Fruit fly (Drosophila melanogaster) whole organism, embryonic: ENCODE data around the gene CG7551.

Experiments
- Blimp-1 ChIP-seq: fragments of 200-800 bp; sonication (Bioruptor generic); optimal IDR thresholded peaks from 3 replicates; lab custom pipeline; 2018; ENCODE audit warnings: missing biosample characterization, missing genetic modification characterization, mild to moderate bottlenecking, moderate library complexity, missing genetic modification reagents
- C15 ChIP-seq: fragments of 200-800 bp; sonication (Bioruptor generic); IDR thresholded peaks from 3 replicates; pipeline ENCODE4 v1.3.6; 2022; ENCODE audit warnings: missing biosample characterization, missing genetic modification characterization
- CG10147 ChIP-seq: fragments of 200-800 bp; sonication (Bioruptor generic); optimal IDR thresholded peaks from 2 replicates; lab custom pipeline; 2019; ENCODE audit warnings: missing biosample characterization, mild to moderate bottlenecking, missing genetic modification characterization, moderate library complexity
- CG11085 ChIP-seq: fragments of 200-800 bp; sonication (Bioruptor generic); IDR thresholded peaks from 2 replicates; pipeline ENCODE4 v1.3.6; 2022; ENCODE audit warnings: missing biosample characterization, missing genetic modification characterization
- CG11695 ChIP-seq: fragments of 200-800 bp; sonication (Bioruptor generic); IDR thresholded peaks from 3 replicates; pipeline ENCODE4 v1.3.6; 2022; ENCODE audit warnings: missing biosample characterization, missing genetic modification characterization
- CG12236 ChIP-seq: fragments of 200-800 bp; sonication (Bioruptor generic); optimal IDR thresholded peaks from 2 replicates; lab custom pipeline; 2016; ENCODE audit warnings: missing biosample characterization, missing genetic modification characterization
- CG12744 ChIP-seq: fragments of 200-800 bp; sonication (Bioruptor generic); optimal IDR thresholded peaks from 2 replicates; lab custom pipeline; 2016; ENCODE audit warnings: missing biosample characterization, missing genetic modification characterization
- CG14860 ChIP-seq: fragments of 200-800 bp; sonication (Bioruptor generic); IDR thresholded peaks from 3 replicates; pipeline ENCODE4 v1.3.6; 2022; ENCODE audit warnings: missing biosample characterization, missing genetic modification characterization; ENCODE audit not compliant: partially characterized antibody
- CG1602 ChIP-seq: fragments of 200-800 bp; sonication (Bioruptor generic); optimal IDR thresholded peaks from 3 replicates; lab custom pipeline; 2016; ENCODE audit warnings: missing biosample characterization, missing genetic modification characterization
- CG17328 ChIP-seq: fragments of 200-800 bp; sonication (Bioruptor generic); IDR thresholded peaks from 2 replicates; pipeline ENCODE4 v1.3.6; 2022; ENCODE audit warnings: missing biosample characterization, missing genetic modification characterization
- CG17361 ChIP-seq: fragments of 200-800 bp; sonication (Bioruptor generic); IDR thresholded peaks from 3 replicates; pipeline ENCODE4 v1.3.6; 2022; ENCODE audit warnings: missing biosample characterization, missing genetic modification characterization
- CG17568 ChIP-seq: fragments of 200-800 bp; sonication (Bioruptor generic); optimal IDR thresholded peaks from 2 replicates; lab custom pipeline; 2018; ENCODE audit warnings: missing biosample characterization, mild to moderate bottlenecking, missing genetic modification characterization, moderate library complexity
- CG18011 ChIP-seq: fragments of 200-800 bp; sonication (Bioruptor generic); optimal IDR thresholded peaks from 2 replicates; lab custom pipeline; 2017; ENCODE audit warnings: missing biosample characterization, missing genetic modification characterization, mild to moderate bottlenecking, moderate library complexity, missing genotype
- CG18599 ChIP-seq: fragments of 200-800 bp; sonication (Bioruptor generic); optimal IDR thresholded peaks from 3 replicates; lab custom pipeline; 2017; ENCODE audit warnings: missing biosample characterization, missing genetic modification characterization, mild to moderate bottlenecking, moderate library complexity, missing genetic modification reagents
- CG33213 ChIP-seq: fragments of 200-800 bp; sonication (Bioruptor generic); optimal IDR thresholded peaks from 3 replicates; lab custom pipeline; 2016; ENCODE audit warnings: missing biosample characterization, missing genetic modification characterization
- CG4404 ChIP-seq: fragments of 200-800 bp; sonication (Bioruptor generic); IDR thresholded peaks from 2 replicates; pipeline ENCODE4 v1.3.6; 2022; ENCODE audit warnings: missing biosample characterization, missing genetic modification characterization
- CG4707 ChIP-seq: fragments of 200-800 bp; sonication (Bioruptor generic); optimal IDR thresholded peaks from 2 replicates; lab custom pipeline; 2018; ENCODE audit warnings: missing biosample characterization, mild to moderate bottlenecking, missing genetic modification characterization, moderate library complexity
- CG4854 ChIP-seq: fragments of 200-800 bp; sonication (Bioruptor generic); optimal IDR thresholded peaks from 2 replicates; lab custom pipeline; 2016; ENCODE audit warnings: missing biosample characterization, missing genetic modification characterization, inconsistent platforms
- CG7556 ChIP-seq: fragments of 200-800 bp; sonication (Bioruptor generic); optimal IDR thresholded peaks from 2 replicates; lab custom pipeline; 2017; ENCODE audit warnings: missing biosample characterization, mild to moderate bottlenecking, missing genetic modification characterization
- CG7786 ChIP-seq: fragments of 200-800 bp; sonication (Bioruptor generic); optimal IDR thresholded peaks from 2 replicates; lab custom pipeline; 2016; ENCODE audit warnings: missing biosample characterization, missing genetic modification characterization
- CG8388 ChIP-seq: fragments of 200-800 bp; sonication (Bioruptor generic); optimal IDR thresholded peaks from 2 replicates; lab custom pipeline; 2019; ENCODE audit warnings: missing biosample characterization, mild to moderate bottlenecking, missing genetic modification characterization, moderate library complexity
- CG8478 ChIP-seq: fragments of >200 bp; optimal IDR thresholded peaks from 2 replicates; lab custom pipeline; 2018
- CG9727 ChIP-seq: fragments of 200-800 bp; sonication (Bioruptor generic); optimal IDR thresholded peaks from 3 replicates; lab custom pipeline; 2017; ENCODE audit warnings: missing biosample characterization, mild to moderate bottlenecking, missing genetic modification characterization
- Deaf1 ChIP-seq: fragments of 200-800 bp; optimal IDR thresholded peaks from 3 replicates; lab custom pipeline; 2019; ENCODE audit warnings: missing biosample characterization, mild to moderate bottlenecking, missing genetic modification characterization, moderate library complexity
- Dfd ChIP-seq, 2 experiments: fragments of >200 bp; optimal IDR thresholded peaks; 2 replicates each; lab custom pipeline; 2017; ENCODE audit warnings: missing biosample characterization in 2 of 2, missing genetic modification characterization in 2 of 2
- HLH4C ChIP-seq: fragments of 200-800 bp; sonication (Bioruptor generic); IDR thresholded peaks from 3 replicates; pipeline ENCODE4 v1.3.6; 2022; ENCODE audit warnings: missing biosample characterization, missing genetic modification characterization; ENCODE audit not compliant: partially characterized antibody
- Hr3 ChIP-seq: fragments of 200-800 bp; sonication (Bioruptor generic); optimal IDR thresholded peaks from 3 replicates; lab custom pipeline; 2016; ENCODE audit warnings: missing biosample characterization, missing genetic modification characterization
- Hr51 ChIP-seq, 2 experiments: fragments of 200-800 bp; sonication (Bioruptor generic); optimal IDR thresholded peaks; 2 replicates in 1 of 2; 3 replicates in 1 of 2; lab custom pipeline; 2016 to 2018; ENCODE audit warnings: missing biosample characterization in 2 of 2, missing genetic modification characterization in 2 of 2, mild to moderate bottlenecking in 1 of 2, moderate library complexity in 1 of 2
- Ravus ChIP-seq: fragments of 200-800 bp; sonication (Bioruptor generic); IDR thresholded peaks from 2 replicates; pipeline ENCODE4 v1.3.6; 2022; ENCODE audit warnings: missing biosample characterization, missing genetic modification characterization
- Rfx ChIP-seq: fragments of 200-800 bp; sonication (Bioruptor generic); IDR thresholded peaks from 2 replicates; pipeline ENCODE4 v1.3.6; 2022; ENCODE audit warnings: missing biosample characterization, missing genetic modification characterization
- Xrp1 ChIP-seq: fragments of 200-800 bp; sonication (Bioruptor generic); IDR thresholded peaks from 2 replicates; pipeline ENCODE4 v1.3.6; 2022; ENCODE audit warnings: missing biosample characterization, missing genetic modification characterization
- ap ChIP-seq: fragments of 200-800 bp; sonication (Bioruptor generic); IDR thresholded peaks from 2 replicates; pipeline ENCODE4 v1.3.6; 2022; ENCODE audit warnings: missing biosample characterization, missing genetic modification characterization
- ci ChIP-seq: fragments of 200-800 bp; sonication (Bioruptor generic); IDR thresholded peaks from 3 replicates; pipeline ENCODE4 v1.3.6; 2022; ENCODE audit warnings: missing biosample characterization, missing genetic modification characterization
- croc ChIP-seq: fragments of 200-800 bp; sonication (Bioruptor generic); conservative IDR thresholded peaks from 3 replicates; pipeline ENCODE4 v1.3.6; 2022; ENCODE audit warnings: missing biosample characterization, missing genetic modification characterization
- disco-r ChIP-seq: fragments of 200-800 bp; sonication (Bioruptor generic); optimal IDR thresholded peaks from 2 replicates; lab custom pipeline; 2016; ENCODE audit warnings: missing biosample characterization, missing genetic modification characterization
- gcm ChIP-seq: fragments of 200-800 bp; sonication (Bioruptor generic); optimal IDR thresholded peaks from 2 replicates; lab custom pipeline; 2019; ENCODE audit warnings: missing biosample characterization, mild to moderate bottlenecking, missing genetic modification characterization, moderate library complexity
- gem ChIP-seq: fragments of 200-800 bp; sonication (Bioruptor generic); optimal IDR thresholded peaks from 2 replicates; lab custom pipeline; 2019; ENCODE audit warnings: missing biosample characterization, mild to moderate bottlenecking, missing genetic modification characterization, moderate library complexity
- gro ChIP-seq: fragments of 200-800 bp; sonication (Bioruptor generic); optimal IDR thresholded peaks from 2 replicates; lab custom pipeline; 2016; ENCODE audit warnings: missing biosample characterization, missing genetic modification characterization
- gsb-n ChIP-seq: fragments of 200-800 bp; sonication (Bioruptor generic); optimal IDR thresholded peaks from 3 replicates; lab custom pipeline; 2018; ENCODE audit warnings: missing biosample characterization, mild to moderate bottlenecking, missing genetic modification characterization
- inv ChIP-seq: fragments of 200-800 bp; sonication (Bioruptor generic); IDR thresholded peaks from 2 replicates; pipeline ENCODE4 v1.3.6; 2022; ENCODE audit warnings: missing biosample characterization, missing genetic modification characterization; ENCODE audit not compliant: partially characterized antibody
- jigr1 ChIP-seq: fragments of 200-800 bp; sonication (Bioruptor generic); IDR thresholded peaks from 3 replicates; pipeline ENCODE4 v1.3.6; 2022; ENCODE audit warnings: missing biosample characterization, missing genetic modification characterization
- kay ChIP-seq: fragments of 200-800 bp; sonication (Bioruptor generic); optimal IDR thresholded peaks from 2 replicates; lab custom pipeline; 2016; ENCODE audit warnings: missing biosample characterization, missing genetic modification characterization
- lbe ChIP-seq: fragments of 200-800 bp; sonication (Bioruptor generic); optimal IDR thresholded peaks from 2 replicates; lab custom pipeline; 2016; ENCODE audit warnings: missing biosample characterization, mild to moderate bottlenecking, missing genetic modification characterization
- nerfin-2 ChIP-seq: fragments of 200-800 bp; sonication (Bioruptor generic); IDR thresholded peaks from 2 replicates; pipeline ENCODE4 v1.3.6; 2022; ENCODE audit warnings: missing biosample characterization, missing genetic modification characterization; ENCODE audit not compliant: partially characterized antibody
- pho ChIP-seq: fragments of 200-800 bp; sonication (Bioruptor generic); optimal IDR thresholded peaks from 2 replicates; lab custom pipeline; 2016; ENCODE audit warnings: missing biosample characterization, missing genetic modification characterization
- repo ChIP-seq: fragments of 200-800 bp; sonication (Bioruptor generic); optimal IDR thresholded peaks from 2 replicates; lab custom pipeline; 2016; ENCODE audit warnings: missing biosample characterization, missing genetic modification characterization
- sd ChIP-seq: fragments of 200-800 bp; sonication (Bioruptor generic); optimal IDR thresholded peaks from 3 replicates; lab custom pipeline; 2018; ENCODE audit warnings: missing biosample characterization, mild to moderate bottlenecking, missing genetic modification characterization, moderate library complexity
- sens-2 ChIP-seq: fragments of 200-800 bp; sonication (Bioruptor generic); IDR thresholded peaks from 2 replicates; pipeline ENCODE4 v1.3.6; 2022; ENCODE audit warnings: missing biosample characterization, missing genetic modification characterization
- ssp ChIP-seq: fragments of 200-800 bp; sonication (Bioruptor generic); IDR thresholded peaks from 2 replicates; pipeline ENCODE4 v1.3.6; 2022; ENCODE audit warnings: missing biosample characterization, missing genetic modification characterization
- tin ChIP-seq: fragments of 200-800 bp; sonication (Bioruptor generic); optimal IDR thresholded peaks from 3 replicates; lab custom pipeline; 2016; ENCODE audit warnings: missing biosample characterization, missing genetic modification characterization
- trh ChIP-seq: fragments of 200-800 bp; sonication (Bioruptor generic); optimal IDR thresholded peaks from 2 replicates; lab custom pipeline; 2016; ENCODE audit warnings: missing biosample characterization, missing genetic modification characterization
- z ChIP-seq: fragments of 200-800 bp; sonication (Bioruptor generic); IDR thresholded peaks from 3 replicates; pipeline ENCODE4 v1.3.6; 2022; ENCODE audit warnings: missing biosample characterization, missing genetic modification characterization

Gene CG7551

DNA sequence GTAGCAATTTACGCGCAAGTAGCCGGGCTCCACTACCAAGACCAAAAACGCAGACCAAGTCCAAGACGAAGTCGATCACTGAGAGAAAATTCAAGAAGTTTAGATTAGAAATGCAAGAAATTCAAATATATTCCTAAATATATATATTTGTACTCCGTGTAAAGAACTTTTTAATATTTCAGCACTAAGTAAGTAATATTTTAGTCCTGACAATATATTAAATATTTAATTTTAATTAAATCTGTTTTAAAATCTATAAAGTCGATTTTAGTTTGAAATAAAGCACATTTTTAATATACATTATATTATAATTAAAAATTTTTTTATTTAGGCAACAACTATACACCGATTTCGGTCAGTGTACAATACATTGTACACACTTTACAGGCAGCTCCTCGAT, 8.7 kb downstream of the CG7551 start (continued):
- TF ChIP-seq CG10147 (GFP tag; lab: Kevin White, UChicago) (peak; percentile 18), Dfd (GFP tag; optimal IDR thresholded peaks at IDR 0.05; lab: Kevin White, UChicago) (no peak), inv (GFP tag; lab: Robert Waterston, UW) (no peak), CG11695 (0 out of 3 replicates have a peak, but pooled peaks have one; percentile 25), Deaf1 (tag; lab: Kevin White, UChicago) (peak; percentile 39), CG11085 (GFP tag; lab: Robert Waterston, UW) (no peak), gsb-n (tag; lab: Kevin White, UChicago) (peak; percentile 38), CG17328 (GFP tag; lab: Robert Waterston, UW) (no peak), Hr51 (GFP tag; optimal IDR thresholded peaks at IDR 0.05; lab: Kevin White, UChicago) (peak in 1 of 2 experiments; percentile 68), CG9727 (GFP tag; lab: Kevin White, UChicago) (peak; percentile 59), pho (GFP tag; lab: Kevin White, UChicago) (no peak), CG18599 (peak; percentile 49), CG12236 (no peak), Ravus (GFP tag; lab: Robert Waterston, UW) (no peak), CG18011 (GFP tag; lab: Kevin White, UChicago) (no peak), C15 (no peak), gro (no peak), Hr3 (GFP tag; lab: Kevin White, UChicago) (peak; percentile 35), sd (no peak), CG7556 (peak; percentile 74), CG33213 (GFP tag; lab: Kevin White, UChicago) (no peak), croc (GFP tag; lab: Robert Waterston, UW) (no peak), CG8388 (peak; percentile 30), gem (tag; lab: Kevin White, UChicago) (peak; percentile 76), gcm (peak; percentile 18), lbe (GFP tag; lab: Kevin White, UChicago) (no peak), ap (no peak), tin (GFP tag; lab: Kevin White, UChicago) (peak; percentile 21), CG1602 (GFP tag; lab: Kevin White, UChicago) (no peak), jigr1 (GFP tag; lab: Robert Waterston, UW) (no peak), z (no peak), ssp (GFP tag; lab: Robert Waterston, UW) (0 out of 2 replicates have a peak, but pooled peaks have one; percentile 16), ci (GFP tag; lab: Robert Waterston, UW) (no peak), CG17568 (GFP tag; lab: Kevin White, UChicago) (no peak), Rfx (GFP tag; lab: Robert Waterston, UW) (no peak), CG4404 (GFP tag; lab: Robert Waterston, UW) (no peak), kay (GFP tag; lab: Kevin White, UChicago) (no peak), CG4854 (GFP tag; lab: Kevin White, UChicago) (no peak), Xrp1 (GFP tag; lab: Robert Waterston, UW) (0 out of 2 replicates have a peak, but pooled peaks have one; percentile 15), CG8478 (no peak), repo (GFP tag; lab: Kevin White, UChicago) (no peak), CG4707 (GFP tag; lab: Kevin White, UChicago) (no peak), CG7786 (GFP tag; lab: Kevin White, UChicago) (no peak), CG17361 (peak; percentile 67), Blimp-1 (peak; percentile 41), disco-r (no peak), sens-2 (GFP tag; lab: Robert Waterston, UW) (no peak), HLH4C (GFP tag; lab: Robert Waterston, UW) (no peak), trh (no peak), CG12744 (no peak), nerfin-2 (GFP tag; lab: Robert Waterston, UW) (no peak), CG14860 (GFP tag; lab: Robert Waterston, UW) (no peak)
